Worm (Caenorhabditis elegans): ENCODE measurements around the gene sqt-3.

The sqt-3 gene

ce11 chrV:12337894-12338293, 14.7 kb upstream of the sqt-3 start, which contains the start of gene twk-13:
Gene twk-13 (minus strand): TSS chrV:12337994.
- TF ChIP-seq nhr-23 (tag; optimal IDR thresholded peaks at IDR 0.05) (no peak), lsy-2 (tag; optimal IDR thresholded peaks at IDR 0.05) (no peak), elt-1 (tag; optimal IDR thresholded peaks at IDR 0.05) (no peak), gmeb-1 (tag; optimal IDR thresholded peaks at IDR 0.05) (no peak), nhr-77 (tag; optimal IDR thresholded peaks at IDR 0.05) (no peak), sma-3 (GFP tag; optimal IDR thresholded peaks at IDR 0.05) (no peak), nhr-25 (tag; optimal IDR thresholded peaks at IDR 0.05) (no peak), blmp-1 (tag; optimal IDR thresholded peaks at IDR 0.05; ENCODE audit: insufficient read depth) (no peak), ama-1 (optimal IDR thresholded peaks at IDR 0.05) (no peak), mdl-1 (tag; optimal IDR thresholded peaks at IDR 0.05) (no peak), skn-1 (tag; optimal IDR thresholded peaks at IDR 0.05) (no peak), lin-11 (tag; optimal IDR thresholded peaks at IDR 0.05) (no peak), zag-1 (tag; optimal IDR thresholded peaks at IDR 0.05) (no peak), nhr-21 (tag; optimal IDR thresholded peaks at IDR 0.05) (no peak), fos-1 (tag; optimal IDR thresholded peaks at IDR 0.05) (no peak), snpc-4 (tag; optimal IDR thresholded peaks at IDR 0.05) (no peak), nhr-129 (tag; optimal IDR thresholded peaks at IDR 0.05) (no peak), lin-39 (tag; optimal IDR thresholded peaks at IDR 0.05) (no peak)

ce11 chrV:12343419-12343969, 9.1 kb upstream of the sqt-3 start, which contains the start of gene tomm-20:
Gene tomm-20 (minus strand): TSS chrV:12343469.
- TF ChIP-seq ceh-16 (tag; optimal IDR thresholded peaks at IDR 0.05) (peak; percentile 55), sem-4 (tag; optimal IDR thresholded peaks at IDR 0.05) (peak; percentile 96), nhr-6 (tag; optimal IDR thresholded peaks at IDR 0.05) (no peak), egl-27 (tag; optimal IDR thresholded peaks at IDR 0.05) (peak; percentile 89), lin-11 (tag; optimal IDR thresholded peaks at IDR 0.05) (peak; percentile 75), elt-1 (tag; optimal IDR thresholded peaks at IDR 0.05) (no peak), ztf-1 (GFP tag; conservative IDR thresholded peaks at IDR 0.05) (no peak), mdl-1 (tag; optimal IDR thresholded peaks at IDR 0.05) (peak in 1 of 2 experiments; percentile 62), peb-1 (tag; optimal IDR thresholded peaks at IDR 0.05) (no peak), sma-3 (GFP tag; optimal IDR thresholded peaks at IDR 0.05) (peak; percentile 94), nhr-10 (tag; optimal IDR thresholded peaks at IDR 0.05) (no peak), nhr-129 (tag; optimal IDR thresholded peaks at IDR 0.05) (peak; percentile 82), ztf-11 (tag; optimal IDR thresholded peaks at IDR 0.05) (no peak), snpc-4 (tag; optimal IDR thresholded peaks at IDR 0.05) (peak; percentile 85), R02D3.7 (tag; optimal IDR thresholded peaks at IDR 0.05) (peak; percentile 70), unc-39 (tag; optimal IDR thresholded peaks at IDR 0.05) (no peak), dmd-4 (tag; optimal IDR thresholded peaks at IDR 0.05) (peak; percentile 56), elt-3 (tag; optimal IDR thresholded peaks at IDR 0.05) (no peak), unc-62 (GFP tag; optimal IDR thresholded peaks at IDR 0.05) (peak; percentile 60), lsy-2 (tag; optimal IDR thresholded peaks at IDR 0.05) (peak; percentile 91 to 97), blmp-1 (tag; optimal IDR thresholded peaks at IDR 0.05; ENCODE audit: insufficient read depth) (peak; percentile 26), Y55F3AM.14 (GFP tag; optimal IDR thresholded peaks at IDR 0.05) (peak; percentile 16), unc-55 (GFP tag; optimal IDR thresholded peaks at IDR 0.05) (peak; percentile 98), nhr-237 (tag; optimal IDR thresholded peaks at IDR 0.05) (peak; percentile 65), F13H6.1 (tag; optimal IDR thresholded peaks at IDR 0.05) (peak; percentile 90), zag-1 (tag; optimal IDR thresholded peaks at IDR 0.05) (peak; percentile 39), nhr-23 (tag; optimal IDR thresholded peaks at IDR 0.05) (no peak), crh-2 (tag; optimal IDR thresholded peaks at IDR 0.05) (peak; percentile 97), alr-1 (tag; optimal IDR thresholded peaks at IDR 0.05) (no peak), fos-1 (tag; optimal IDR thresholded peaks at IDR 0.05) (peak; percentile 68), ceh-82 (tag; optimal IDR thresholded peaks at IDR 0.05) (no peak), nhr-11 (tag; optimal IDR thresholded peaks at IDR 0.05) (no peak), nhr-25 (tag; optimal IDR thresholded peaks at IDR 0.05) (peak; percentile 95), gmeb-1 (tag; optimal IDR thresholded peaks at IDR 0.05) (peak; percentile 99), nhr-21 (tag; optimal IDR thresholded peaks at IDR 0.05) (peak; percentile 90), ZK546.5 (tag; optimal IDR thresholded peaks at IDR 0.05) (peak; percentile 51), aly-2 (tag; optimal IDR thresholded peaks at IDR 0.05) (no peak), ama-1 (optimal IDR thresholded peaks at IDR 0.05) (peak; percentile 73), skn-1 (tag; optimal IDR thresholded peaks at IDR 0.05) (peak; percentile 48), mab-5 (tag; optimal IDR thresholded peaks at IDR 0.05) (peak; percentile 91), nhr-77 (tag; optimal IDR thresholded peaks at IDR 0.05) (peak; percentile 53), lin-13 (GFP tag; optimal IDR thresholded peaks at IDR 0.05) (peak; percentile 92), lin-39 (tag; optimal IDR thresholded peaks at IDR 0.05) (no peak), ztf-4 (tag; optimal IDR thresholded peaks at IDR 0.05) (peak; percentile 61), sma-9 (GFP tag; optimal IDR thresholded peaks at IDR 0.05) (peak; percentile 98), sma-9 (tag; optimal IDR thresholded peaks at IDR 0.05) (no peak), C34F6.9 (tag; optimal IDR thresholded peaks at IDR 0.05) (peak; percentile 97), nhr-12 (tag; optimal IDR thresholded peaks at IDR 0.05) (no peak), mbf-1 (tag; optimal IDR thresholded peaks at IDR 0.05) (peak; percentile 44)

Measured in whole organism, L2 larva.